Fruit fly (Drosophila melanogaster): ENCODE measurements around the gene Sbat.

Gene Sbat

dm6 chr2L:2864601-2865000 is 13.5 kb upstream of the Sbat start (continued):
- TF ChIP-seq CG2889 (GFP tag; IDR thresholded peaks at IDR 0.05) (no peak), YL-1 (GFP tag; optimal IDR thresholded peaks at IDR 0.05) (no peak), CG1603 (tag; optimal IDR thresholded peaks at IDR 0.05) (peak; percentile 48), Bdp1 (GFP tag; optimal IDR thresholded peaks at IDR 0.05) (no peak), CG6791 (GFP tag; IDR thresholded peaks at IDR 0.05; ENCODE audit: partially characterized antibody) (no peak), CG14860 (GFP tag; IDR thresholded peaks at IDR 0.05; ENCODE audit: partially characterized antibody) (no peak), CG10654 (GFP tag; optimal IDR thresholded peaks at IDR 0.05) (peak; percentile 6), sd (tag; optimal IDR thresholded peaks at IDR 0.05) (no peak), CG31224 (GFP tag; IDR thresholded peaks at IDR 0.05) (no peak), Oaz (GFP tag; IDR thresholded peaks at IDR 0.05) (no peak), CG31441 (GFP tag; IDR thresholded peaks at IDR 0.05) (no peak), crc (GFP tag; optimal IDR thresholded peaks at IDR 0.05) (no peak), CG12219 (GFP tag; optimal IDR thresholded peaks at IDR 0.05) (no peak), CG13424 (tag; optimal IDR thresholded peaks at IDR 0.05) (peak; percentile 17), CG2875 (GFP tag; optimal IDR thresholded peaks at IDR 0.05) (peak; percentile 36), Ets97D (GFP tag; optimal IDR thresholded peaks at IDR 0.05) (no peak), gfzf (GFP tag; optimal IDR thresholded peaks at IDR 0.05) (no peak), mirr (GFP tag; optimal IDR thresholded peaks at IDR 0.05) (peak; percentile 14), Camta (GFP tag; optimal IDR thresholded peaks at IDR 0.05) (no peak), sqz (GFP tag; optimal IDR thresholded peaks at IDR 0.05) (peak; percentile 35), CG3838 (GFP tag; optimal IDR thresholded peaks at IDR 0.05) (no peak), so (GFP tag; IDR thresholded peaks at IDR 0.05) (no peak), Tbp (GFP tag; optimal IDR thresholded peaks at IDR 0.05) (no peak), Adf1 (GFP tag; IDR thresholded peaks at IDR 0.05) (no peak), CG2116 (GFP tag; optimal IDR thresholded peaks at IDR 0.05) (no peak), hkb (optimal IDR thresholded peaks at IDR 0.05) (no peak), hkb (GFP tag; IDR thresholded peaks at IDR 0.05) (peak; percentile 50), CG12391 (tag; optimal IDR thresholded peaks at IDR 0.05) (no peak), CG10274 (GFP tag; optimal IDR thresholded peaks at IDR 0.05) (peak; percentile 15), odd (GFP tag; optimal IDR thresholded peaks at IDR 0.05) (peak; percentile 55), CG33213 (GFP tag; optimal IDR thresholded peaks at IDR 0.05) (no peak), usp (GFP tag; optimal IDR thresholded peaks at IDR 0.05) (no peak), Six4 (GFP tag; optimal IDR thresholded peaks at IDR 0.05) (no peak), CG4404 (GFP tag; IDR thresholded peaks at IDR 0.05) (no peak), MBD-R2 (GFP tag; IDR thresholded peaks at IDR 0.05) (no peak), Opbp (GFP tag; IDR thresholded peaks at IDR 0.05; ENCODE audit: partially characterized antibody) (no peak), CG34224 (GFP tag; IDR thresholded peaks at IDR 0.05; ENCODE audit: partially characterized antibody) (no peak), CG17186 (GFP tag; optimal IDR thresholded peaks at IDR 0.05) (peak; percentile 14), CG7745 (tag; optimal IDR thresholded peaks at IDR 0.05) (no peak), bab2 (GFP tag; optimal IDR thresholded peaks at IDR 0.05) (no peak), Usf (GFP tag; optimal IDR thresholded peaks at IDR 0.05) (no peak), CG14965 (GFP tag; optimal IDR thresholded peaks at IDR 0.05; ENCODE audit: borderline replicate concordance) (no peak), NfI (GFP tag; optimal IDR thresholded peaks at IDR 0.05) (peak; percentile 16), Hand (GFP tag; optimal IDR thresholded peaks at IDR 0.05) (no peak), CG17328 (GFP tag; IDR thresholded peaks at IDR 0.05) (peak; percentile 20; the same call in 1 of the 2 replicates), NC2α (GFP tag; optimal IDR thresholded peaks at IDR 0.05) (no peak), CG7556 (GFP tag; optimal IDR thresholded peaks at IDR 0.05) (peak; percentile 7), Bteb2 (GFP tag; optimal IDR thresholded peaks at IDR 0.05) (no peak), CG10431 (GFP tag; optimal IDR thresholded peaks at IDR 0.05) (peak; percentile 29), Blimp-1 (GFP tag; optimal IDR thresholded peaks at IDR 0.05) (peak; percentile 32), Hr39 (optimal IDR thresholded peaks at IDR 0.05) (no peak), CG10267 (tag; optimal IDR thresholded peaks at IDR 0.05) (no peak), CTCF (GFP tag; optimal IDR thresholded peaks at IDR 0.05) (no peak)
